Fruit fly (Drosophila melanogaster): ENCODE results near the gene Vps45.

The Vps45 gene

DNA sequence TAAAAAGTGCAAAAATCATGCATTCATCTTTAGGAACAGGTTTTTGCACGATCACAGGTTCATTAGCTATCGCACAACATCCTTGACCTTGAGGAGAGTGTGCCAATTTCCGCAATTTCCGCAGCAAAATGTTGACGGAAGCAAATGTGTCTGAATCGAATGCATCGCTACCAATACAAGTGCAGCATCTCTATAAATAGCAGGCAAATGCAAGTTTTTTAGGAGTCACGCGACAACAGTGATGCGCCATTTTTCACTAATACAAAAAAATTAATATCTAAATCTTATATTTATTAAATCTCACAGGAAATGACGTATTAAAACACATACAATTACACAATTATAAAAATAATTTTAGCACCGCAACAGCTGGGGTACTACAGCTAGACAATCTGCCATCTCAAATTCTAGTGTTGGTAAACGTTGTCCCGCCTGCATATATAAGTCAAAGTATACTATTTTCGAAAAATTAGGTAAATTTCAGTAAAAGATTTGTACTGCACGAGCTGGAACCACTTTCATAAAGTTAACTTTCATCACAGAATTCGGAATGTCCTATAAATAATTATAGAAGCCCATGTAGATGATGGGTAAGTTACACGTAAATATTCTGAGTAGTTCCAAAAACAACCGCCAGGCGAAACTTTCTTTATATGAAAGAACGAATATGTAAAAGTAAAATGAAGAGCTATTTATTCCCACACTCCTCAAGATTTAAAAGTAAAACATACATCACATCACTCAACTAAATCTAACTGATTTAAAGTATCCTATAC is 10.3 kb downstream of the Vps45 start, which contains the start of gene CG9399 (continued):
- peak; percentile 98 for TF ChIP-seq ase (GFP tag; IDR thresholded peaks at IDR 0.05)
- no peak for TF ChIP-seq nerfin-2 (GFP tag; IDR thresholded peaks at IDR 0.05; ENCODE audit: partially characterized antibody)
- peak; percentile 97 for TF ChIP-seq CG7556 (GFP tag; optimal IDR thresholded peaks at IDR 0.05)
- TF ChIP-seq CG2120 (GFP tag; optimal IDR thresholded peaks at IDR 0.05), result peak; percentile 97
- TF ChIP-seq btn (GFP tag; optimal IDR thresholded peaks at IDR 0.05), result peak; percentile 65
- TF ChIP-seq CG12219 (GFP tag; optimal IDR thresholded peaks at IDR 0.05), result peak; percentile 90
- peak; percentile 96 for TF ChIP-seq Fer3 (tag; optimal IDR thresholded peaks at IDR 0.05)
- TF ChIP-seq tio (GFP tag; optimal IDR thresholded peaks at IDR 0.05), result peak; percentile 97
- TF ChIP-seq ttk (GFP tag; IDR thresholded peaks at IDR 0.05), result peak; percentile 98
- peak; percentile 96 for TF ChIP-seq CG17612 (GFP tag; IDR thresholded peaks at IDR 0.05)
- TF ChIP-seq CG17385 (GFP tag; optimal IDR thresholded peaks at IDR 0.05), result peak; percentile 94
- no peak for TF ChIP-seq yki (optimal IDR thresholded peaks at IDR 0.05)
- peak; percentile 98 for TF ChIP-seq Mrtf (GFP tag; IDR thresholded peaks at IDR 0.05)
- no peak for TF ChIP-seq HLHmδ (GFP tag; optimal IDR thresholded peaks at IDR 0.05)
- peak; percentile 94 for TF ChIP-seq CG3065 (GFP tag; optimal IDR thresholded peaks at IDR 0.05)
- TF ChIP-seq Dek (tag; optimal IDR thresholded peaks at IDR 0.05), result peak; percentile 96
- peak; percentile 94 for TF ChIP-seq danr (GFP tag; IDR thresholded peaks at IDR 0.05)
- peak; percentile 92 for TF ChIP-seq CG15696 (tag; optimal IDR thresholded peaks at IDR 0.05)
- TF ChIP-seq Hr39 (optimal IDR thresholded peaks at IDR 0.05), result no peak
- peak; percentile 96 for TF ChIP-seq gt (GFP tag; IDR thresholded peaks at IDR 0.05)
- peak; percentile 84 for TF ChIP-seq fd64A (GFP tag; optimal IDR thresholded peaks at IDR 0.05)
- no peak for TF ChIP-seq lov (optimal IDR thresholded peaks at IDR 0.05)
- peak; percentile 98 for TF ChIP-seq lov (GFP tag; IDR thresholded peaks at IDR 0.05)
- peak; percentile 94 for TF ChIP-seq Lim3 (GFP tag; IDR thresholded peaks at IDR 0.05)
- TF ChIP-seq ewg (GFP tag; optimal IDR thresholded peaks at IDR 0.05), result peak; percentile 95
- TF ChIP-seq BtbVII (GFP tag; optimal IDR thresholded peaks at IDR 0.05), result peak; percentile 93
- peak in 1 of 2 experiments; percentile 99 for TF ChIP-seq Eip74EF (GFP tag; optimal IDR thresholded peaks at IDR 0.05)
- TF ChIP-seq CG16813 (GFP tag; IDR thresholded peaks at IDR 0.05; ENCODE audit: partially characterized antibody), result peak; percentile 52; the same call in 2 of the 3 replicates
- TF ChIP-seq ERR (GFP tag; optimal IDR thresholded peaks at IDR 0.05), result peak; percentile 82
- TF ChIP-seq Meics (GFP tag; optimal IDR thresholded peaks at IDR 0.05), result peak; percentile 95
- TF ChIP-seq ranshi (GFP tag; IDR thresholded peaks at IDR 0.05), result peak; percentile 98
- peak; percentile 98 for TF ChIP-seq Hsf (GFP tag; optimal IDR thresholded peaks at IDR 0.05)
- peak; percentile 92 for TF ChIP-seq mam (GFP tag; optimal IDR thresholded peaks at IDR 0.05)
- TF ChIP-seq Max (GFP tag; optimal IDR thresholded peaks at IDR 0.05), result peak; percentile 97
- TF ChIP-seq HHEX (GFP tag; optimal IDR thresholded peaks at IDR 0.05), result peak; percentile 95
- peak; percentile 89 for TF ChIP-seq scrt (GFP tag; optimal IDR thresholded peaks at IDR 0.05)
- no peak for TF ChIP-seq tna (GFP tag; IDR thresholded peaks at IDR 0.05; ENCODE audit: partially characterized antibody)
- TF ChIP-seq cato (GFP tag; optimal IDR thresholded peaks at IDR 0.05; ENCODE audit: borderline replicate concordance), result peak; percentile 97
- TF ChIP-seq Aef1 (GFP tag; IDR thresholded peaks at IDR 0.05), result peak; percentile 98
- peak; percentile 95 for TF ChIP-seq grau (tag; optimal IDR thresholded peaks at IDR 0.05)
- peak; percentile 99 for TF ChIP-seq CG10366 (GFP tag; IDR thresholded peaks at IDR 0.05)
- TF ChIP-seq CG2199 (GFP tag; IDR thresholded peaks at IDR 0.05), result peak; percentile 96
- TF ChIP-seq ssp (GFP tag; IDR thresholded peaks at IDR 0.05), result peak; percentile 93
- peak; percentile 99 for TF ChIP-seq Med (GFP tag)
- TF ChIP-seq Chrac-16 (GFP tag; optimal IDR thresholded peaks at IDR 0.05), result peak; percentile 98
- peak; percentile 20 to 90 for TF ChIP-seq tll (GFP tag; optimal IDR thresholded peaks at IDR 0.05)
- peak; percentile 92 for TF ChIP-seq Dad (GFP tag; optimal IDR thresholded peaks at IDR 0.05)
- TF ChIP-seq Deaf1 (tag; optimal IDR thresholded peaks at IDR 0.05), result peak; percentile 73
- TF ChIP-seq E2f1 (GFP tag; IDR thresholded peaks at IDR 0.05), result peak; percentile 97
- peak; percentile 71 for TF ChIP-seq bigmax (GFP tag; optimal IDR thresholded peaks at IDR 0.05)

All from whole organism, embryonic.